Fruit fly (Drosophila melanogaster) whole organism, embryonic: ENCODE results near the gene DNaseII.

Source experiments
- CG13894 ChIP-seq: fragments of 200-800 bp; sonication (Bioruptor generic); optimal IDR thresholded peaks from 3 replicates; lab custom pipeline; 2018; ENCODE audit warnings: missing biosample characterization, mild to moderate bottlenecking, missing genetic modification characterization, moderate library complexity
- CG14050 ChIP-seq: fragments of 200-800 bp; sonication (Bioruptor generic); IDR thresholded peaks from 3 replicates; pipeline ENCODE4 v1.3.6; 2022; ENCODE audit warnings: missing biosample characterization, missing genetic modification characterization
- CG14710 ChIP-seq: fragments of 200-800 bp; sonication (Bioruptor generic); optimal IDR thresholded peaks from 3 replicates; lab custom pipeline; 2019; ENCODE audit warnings: missing biosample characterization, mild to moderate bottlenecking, missing genetic modification characterization, moderate library complexity
- CG1603 ChIP-seq: fragments of 200-800 bp; sonication (Bioruptor generic); optimal IDR thresholded peaks from 2 replicates; lab custom pipeline; 2019; ENCODE audit warnings: missing biosample characterization, mild to moderate bottlenecking, missing genetic modification characterization, moderate library complexity
- CG17359 ChIP-seq: fragments of 200-800 bp; sonication (Bioruptor generic); optimal IDR thresholded peaks from 3 replicates; lab custom pipeline; 2018; ENCODE audit warnings: missing biosample characterization, mild to moderate bottlenecking, missing genetic modification characterization, moderate library complexity
- CG18764 ChIP-seq: fragments of 200-800 bp; sonication (Bioruptor generic); optimal IDR thresholded peaks from 3 replicates; lab custom pipeline; 2016; ENCODE audit warnings: missing biosample characterization, missing genetic modification characterization
- CG2120 ChIP-seq: fragments of 200-800 bp; sonication (Bioruptor generic); optimal IDR thresholded peaks from 3 replicates; lab custom pipeline; 2016; ENCODE audit warnings: missing biosample characterization, missing genetic modification characterization
- CG2678 ChIP-seq: fragments of 200-800 bp; sonication (Bioruptor generic); optimal IDR thresholded peaks from 3 replicates; lab custom pipeline; 2019; ENCODE audit warnings: missing biosample characterization, mild to moderate bottlenecking, missing genetic modification characterization, moderate library complexity
- CG30403 ChIP-seq: fragments of 200-800 bp; sonication (Bioruptor generic); optimal IDR thresholded peaks from 3 replicates; lab custom pipeline; 2016; ENCODE audit warnings: missing biosample characterization, missing genetic modification characterization
- CG31441 ChIP-seq: fragments of 200-800 bp; sonication (Bioruptor generic); IDR thresholded peaks from 2 replicates; pipeline ENCODE4 v1.3.6; 2022; ENCODE audit warnings: missing biosample characterization, missing genetic modification characterization
- CG33213 ChIP-seq: fragments of 200-800 bp; sonication (Bioruptor generic); optimal IDR thresholded peaks from 3 replicates; lab custom pipeline; 2016; ENCODE audit warnings: missing biosample characterization, missing genetic modification characterization
- CG4424 ChIP-seq: fragments of 200-800 bp; sonication (Bioruptor generic); optimal IDR thresholded peaks from 3 replicates; lab custom pipeline; 2016; ENCODE audit warnings: missing biosample characterization, missing genetic modification characterization
- CG5180 ChIP-seq: fragments of 200-800 bp; sonication (Bioruptor generic); optimal IDR thresholded peaks from 3 replicates; lab custom pipeline; 2017; ENCODE audit warnings: missing biosample characterization, missing genetic modification characterization, mild to moderate bottlenecking, moderate library complexity, missing genetic modification reagents
- CG6689 ChIP-seq: fragments of 200-800 bp; sonication (Bioruptor generic); IDR thresholded peaks from 2 replicates; pipeline ENCODE4 v1.3.6; 2022; ENCODE audit warnings: missing biosample characterization, missing genetic modification characterization
- CG6813 ChIP-seq: fragments of 200-800 bp; sonication (Bioruptor generic); optimal IDR thresholded peaks from 2 replicates; lab custom pipeline; 2017; ENCODE audit warnings: missing biosample characterization, missing genetic modification characterization, mild to moderate bottlenecking, moderate library complexity, missing genetic modification reagents
- CG8944 ChIP-seq: fragments of 200-800 bp; sonication (Bioruptor generic); optimal IDR thresholded peaks from 3 replicates; lab custom pipeline; 2016; ENCODE audit warnings: missing biosample characterization, missing genetic modification characterization
- CG9609 ChIP-seq: fragments of 200-800 bp; sonication (Bioruptor generic); optimal IDR thresholded peaks from 3 replicates; lab custom pipeline; 2016; ENCODE audit warnings: missing biosample characterization, missing genetic modification characterization
- CHES-1-like ChIP-seq: fragments of 200-800 bp; sonication (Bioruptor generic); optimal IDR thresholded peaks from 2 replicates; lab custom pipeline; 2016; ENCODE audit warnings: missing biosample characterization, missing genetic modification characterization
- Dbx ChIP-seq: fragments of 200-800 bp; sonication (Bioruptor generic); IDR thresholded peaks from 3 replicates; pipeline ENCODE4 v1.3.6; 2022; ENCODE audit warnings: missing biosample characterization, missing genetic modification characterization
- E2f2 ChIP-seq: fragments of 200-800 bp; sonication (Bioruptor generic); IDR thresholded peaks from 2 replicates; pipeline ENCODE4 v1.3.6; 2022; ENCODE audit warnings: missing biosample characterization, missing genetic modification characterization
- Gug ChIP-seq: fragments of 200-800 bp; sonication (Bioruptor generic); IDR thresholded peaks from 4 replicates; pipeline ENCODE4 v1.3.6; 2022; ENCODE audit warnings: missing biosample characterization, missing genetic modification characterization
- HLH3B ChIP-seq: fragments of 200-800 bp; sonication (Bioruptor generic); IDR thresholded peaks from 2 replicates; pipeline ENCODE4 v1.3.6; 2022; ENCODE audit warnings: missing biosample characterization, missing genetic modification characterization
- Kr ChIP-seq: fragments of 200-800 bp; sonication (Bioruptor generic); optimal IDR thresholded peaks from 2 replicates; lab custom pipeline; 2017; ENCODE audit warnings: missing biosample characterization, mild to moderate bottlenecking, missing genetic modification characterization
- NC2β ChIP-seq: fragments of 200-800 bp; sonication (Bioruptor generic); optimal IDR thresholded peaks from 2 replicates; lab custom pipeline; 2016; ENCODE audit warnings: missing biosample characterization, missing genetic modification characterization
- Nf-YA ChIP-seq: fragments of 200-800 bp; sonication (Bioruptor generic); IDR thresholded peaks from 2 replicates; pipeline ENCODE4 v1.3.6; 2022; ENCODE audit warnings: missing biosample characterization, missing genetic modification characterization
- Oli ChIP-seq: fragments of 200-800 bp; sonication (Bioruptor generic); optimal IDR thresholded peaks from 2 replicates; lab custom pipeline; 2018; ENCODE audit warnings: missing biosample characterization, mild to moderate bottlenecking, missing genetic modification characterization, moderate library complexity
- Opbp ChIP-seq: fragments of 200-800 bp; sonication (Bioruptor generic); IDR thresholded peaks from 3 replicates; pipeline ENCODE4 v1.3.6; 2022; ENCODE audit warnings: missing biosample characterization, missing genetic modification characterization; ENCODE audit not compliant: partially characterized antibody
- Rfx ChIP-seq: fragments of 200-800 bp; sonication (Bioruptor generic); IDR thresholded peaks from 2 replicates; pipeline ENCODE4 v1.3.6; 2022; ENCODE audit warnings: missing biosample characterization, missing genetic modification characterization
- Sox102F ChIP-seq: fragments of 200-800 bp; sonication (Bioruptor generic); optimal IDR thresholded peaks from 2 replicates; lab custom pipeline; 2018; ENCODE audit warnings: missing biosample characterization, mild to moderate bottlenecking, missing genetic modification characterization, moderate library complexity
- Spps ChIP-seq: fragments of 200-800 bp; sonication (Bioruptor generic); optimal IDR thresholded peaks from 2 replicates; lab custom pipeline; 2018; ENCODE audit warnings: missing biosample characterization, mild to moderate bottlenecking, missing genetic modification characterization
- Sry-β ChIP-seq: fragments of 200-800 bp; sonication (Bioruptor generic); optimal IDR thresholded peaks from 2 replicates; lab custom pipeline; 2018; ENCODE audit warnings: missing biosample characterization, mild to moderate bottlenecking, missing genetic modification characterization, moderate library complexity
- TFAM ChIP-seq: fragments of 200-800 bp; sonication (Bioruptor generic); optimal IDR thresholded peaks from 2 replicates; lab custom pipeline; 2017; ENCODE audit warnings: missing biosample characterization, missing genetic modification characterization, inconsistent platforms
- ab ChIP-seq: fragments of 200-800 bp; sonication (Bioruptor generic); optimal IDR thresholded peaks from 2 replicates; lab custom pipeline; 2016; ENCODE audit warnings: missing biosample characterization, missing genetic modification characterization
- al ChIP-seq: fragments of 200-800 bp; sonication (Bioruptor generic); IDR thresholded peaks from 2 replicates; pipeline ENCODE4 v1.3.6; 2022; ENCODE audit warnings: missing biosample characterization, missing genetic modification characterization
- ase ChIP-seq: fragments of 200-800 bp; sonication (Bioruptor generic); IDR thresholded peaks from 3 replicates; pipeline ENCODE4 v1.3.6; 2022; ENCODE audit warnings: missing biosample characterization, missing genetic modification characterization
- danr ChIP-seq: fragments of 200-800 bp; sonication (Bioruptor generic); IDR thresholded peaks from 2 replicates; pipeline ENCODE4 v1.3.6; 2022; ENCODE audit warnings: missing biosample characterization, missing genetic modification characterization
- dati ChIP-seq: fragments of 200-800 bp; sonication (Bioruptor generic); IDR thresholded peaks from 2 replicates; pipeline ENCODE4 v1.3.6; 2022; ENCODE audit warnings: missing biosample characterization, missing genetic modification characterization
- dysf ChIP-seq: fragments of 200-800 bp; sonication (Bioruptor generic); IDR thresholded peaks from 3 replicates; pipeline ENCODE4 v1.3.6; 2022; ENCODE audit warnings: missing biosample characterization, missing genetic modification characterization
- fu2 ChIP-seq: fragments of 200-800 bp; sonication (Bioruptor generic); optimal IDR thresholded peaks from 2 replicates; lab custom pipeline; 2016; ENCODE audit warnings: missing biosample characterization, missing genetic modification characterization
- grn ChIP-seq: fragments of 200-800 bp; sonication (Bioruptor generic); optimal IDR thresholded peaks from 3 replicates; lab custom pipeline; 2017; ENCODE audit warnings: missing biosample characterization, missing genetic modification characterization
- gsb-n ChIP-seq: fragments of 200-800 bp; sonication (Bioruptor generic); optimal IDR thresholded peaks from 3 replicates; lab custom pipeline; 2018; ENCODE audit warnings: missing biosample characterization, mild to moderate bottlenecking, missing genetic modification characterization
- hth ChIP-seq: fragments of >200 bp; optimal IDR thresholded peaks from 2 replicates; lab custom pipeline; 2017; ENCODE audit warnings: inconsistent platforms
- kah ChIP-seq: fragments of 200-800 bp; sonication (Bioruptor generic); optimal IDR thresholded peaks from 2 replicates; lab custom pipeline; 2018; ENCODE audit warnings: missing biosample characterization, mild to moderate bottlenecking, missing genetic modification characterization
- odd ChIP-seq: fragments of 200-800 bp; sonication (Bioruptor generic); optimal IDR thresholded peaks from 2 replicates; lab custom pipeline; 2017; ENCODE audit warnings: missing biosample characterization, mild to moderate bottlenecking, missing genetic modification characterization
- pita ChIP-seq: fragments of 200-800 bp; sonication (Bioruptor generic); optimal IDR thresholded peaks from 2 replicates; lab custom pipeline; 2017; ENCODE audit warnings: missing biosample characterization, mild to moderate bottlenecking, missing genetic modification characterization
- pzg ChIP-seq: fragments of 200-800 bp; sonication (Bioruptor generic); optimal IDR thresholded peaks from 3 replicates; lab custom pipeline; 2018; ENCODE audit warnings: missing biosample characterization, mild to moderate bottlenecking, missing genetic modification characterization, moderate library complexity
- rib ChIP-seq: fragments of 200-800 bp; sonication (Bioruptor generic); IDR thresholded peaks from 2 replicates; pipeline ENCODE4 v1.3.6; 2022; ENCODE audit warnings: missing biosample characterization, missing genetic modification characterization
- sc ChIP-seq, 3 experiments: fragments of >200 bp in 2 of 3; fragments of 200-800 bp in 1 of 3; sonication (Bioruptor generic) in 1 of 3; optimal IDR thresholded peaks; 2 replicates in 2 of 3; 3 replicates in 1 of 3; lab custom pipeline; 2017; ENCODE audit warnings: mild to moderate bottlenecking in 1 of 3, missing biosample characterization in 1 of 3, missing genetic modification characterization in 1 of 3, missing genetic modification reagents in 1 of 3
- sug ChIP-seq: fragments of 200-800 bp; optimal IDR thresholded peaks from 2 replicates; lab custom pipeline; 2019; ENCODE audit warnings: missing biosample characterization, mild to moderate bottlenecking, missing genetic modification characterization, moderate library complexity
- toy ChIP-seq: fragments of 200-800 bp; sonication (Bioruptor generic); IDR thresholded peaks from 2 replicates; pipeline ENCODE4 v1.3.6; 2022; ENCODE audit warnings: missing biosample characterization, missing genetic modification characterization

The DNaseII gene

DNA sequence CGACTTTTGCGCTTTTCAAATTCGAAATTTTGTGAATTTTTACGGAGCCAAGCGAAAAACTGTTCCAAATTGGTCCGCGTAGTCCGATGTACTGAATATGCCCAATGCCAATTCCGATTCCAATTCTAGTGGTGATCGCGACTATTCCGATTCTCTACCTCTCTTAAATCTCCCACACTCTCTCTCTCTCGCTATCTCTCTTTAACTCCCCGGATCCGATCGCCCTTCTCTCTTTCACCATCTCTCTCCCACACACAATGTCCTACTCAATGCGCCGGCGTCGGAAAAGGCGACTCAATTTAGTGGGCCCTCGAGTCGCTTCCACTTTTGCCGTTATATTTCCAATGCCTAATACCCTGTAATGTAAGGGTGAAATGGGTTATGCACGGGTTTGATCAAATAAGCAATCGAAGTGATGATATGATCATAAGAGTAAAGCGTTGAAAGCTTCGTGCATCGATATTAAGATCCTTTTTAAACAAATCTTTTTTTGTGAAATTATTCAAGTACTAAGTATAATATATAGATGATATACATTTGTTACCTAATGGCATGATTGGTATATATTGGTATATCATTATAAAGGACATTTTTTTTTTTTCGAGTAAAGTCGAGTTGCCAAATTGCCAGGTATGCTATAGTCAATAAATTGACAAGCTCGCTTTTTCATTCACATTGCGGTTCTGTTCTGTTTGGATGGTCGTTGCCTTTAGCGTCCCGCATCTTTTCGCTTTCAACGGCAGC is 30.3 kb downstream of the DNaseII start (continued):
- peak; percentile 20 for TF ChIP-seq CG5180 (GFP tag; lab: Kevin White, UChicago)
- no peak for TF ChIP-seq Sry-β (GFP tag; lab: Kevin White, UChicago)
- TF ChIP-seq CG9609 (GFP tag; lab: Kevin White, UChicago) = no peak
- no peak for TF ChIP-seq HLH3B (GFP tag; lab: Robert Waterston, UW)
- no peak for TF ChIP-seq Nf-YA (GFP tag; lab: Robert Waterston, UW)
- TF ChIP-seq CG18764 (GFP tag; lab: Kevin White, UChicago) = peak; percentile 38
- peak; percentile 84 for TF ChIP-seq Oli (tag; lab: Kevin White, UChicago)
- TF ChIP-seq Rfx (GFP tag; lab: Robert Waterston, UW) = peak; percentile 52; the same call in 1 of the 2 replicates
- no peak for TF ChIP-seq sc (optimal IDR thresholded peaks at IDR 0.05; lab: Kevin White, UChicago)
- peak; percentile 74 for TF ChIP-seq sc (GFP tag; optimal IDR thresholded peaks at IDR 0.05; lab: Kevin White, UChicago)
- peak; percentile 59 for TF ChIP-seq CG6689 (GFP tag; lab: Robert Waterston, UW)
- TF ChIP-seq CG17359 (tag; lab: Kevin White, UChicago) = peak; percentile 78
- no peak for TF ChIP-seq TFAM
- TF ChIP-seq dati (GFP tag; lab: Robert Waterston, UW) = 0 out of 2 replicates have a peak, but pooled peaks have one; percentile 8
- TF ChIP-seq CG8944 (GFP tag; lab: Kevin White, UChicago) = no peak
- TF ChIP-seq danr (GFP tag; lab: Robert Waterston, UW) = no peak
- no peak for TF ChIP-seq pzg (GFP tag; lab: Kevin White, UChicago)
- peak; percentile 82 for TF ChIP-seq CG31441 (GFP tag; lab: Robert Waterston, UW)
- TF ChIP-seq kah (GFP tag; lab: Kevin White, UChicago) = no peak
- peak; percentile 75 for TF ChIP-seq CG4424 (GFP tag; lab: Kevin White, UChicago)
- TF ChIP-seq hth (lab: Kevin White, UChicago) = no peak
- no peak for TF ChIP-seq Kr
- no peak for TF ChIP-seq grn
- TF ChIP-seq toy (GFP tag; lab: Robert Waterston, UW) = no peak
- TF ChIP-seq CG2678 (tag; lab: Kevin White, UChicago) = peak; percentile 84
- peak; percentile 65 for TF ChIP-seq CG14710 (tag; lab: Kevin White, UChicago)
- no peak for TF ChIP-seq E2f2 (GFP tag; lab: Robert Waterston, UW)
- no peak for TF ChIP-seq fu2 (GFP tag; lab: Kevin White, UChicago)
- peak; percentile 66 for TF ChIP-seq CG2120 (GFP tag; lab: Kevin White, UChicago)
- no peak for TF ChIP-seq CG14050 (GFP tag; lab: Robert Waterston, UW)
- no peak for TF ChIP-seq CG13894 (tag; lab: Kevin White, UChicago)
- 0 out of 2 replicates have a peak, but pooled peaks have one; percentile 41 for TF ChIP-seq rib
- no peak for TF ChIP-seq al (GFP tag; lab: Robert Waterston, UW)
- TF ChIP-seq Sox102F (GFP tag; lab: Kevin White, UChicago) = peak; percentile 71
- TF ChIP-seq Spps (tag; lab: Kevin White, UChicago) = peak; percentile 31
- TF ChIP-seq Dbx (GFP tag; lab: Robert Waterston, UW) = no peak
- TF ChIP-seq gsb-n (tag; lab: Kevin White, UChicago) = peak; percentile 56
- TF ChIP-seq ab (GFP tag; lab: Kevin White, UChicago) = no peak
- peak; percentile 15 for TF ChIP-seq CG33213 (GFP tag; lab: Kevin White, UChicago)
- peak; percentile 68 for TF ChIP-seq dysf (GFP tag; lab: Robert Waterston, UW)
- TF ChIP-seq sug (tag; lab: Kevin White, UChicago) = peak; percentile 24
- TF ChIP-seq CG30403 = peak; percentile 83
- TF ChIP-seq Opbp = no peak
- no peak for TF ChIP-seq ase (GFP tag; lab: Robert Waterston, UW)
- TF ChIP-seq CG6813 = peak; percentile 39
- TF ChIP-seq CG1603 (tag; lab: Kevin White, UChicago) = peak; percentile 42
- peak; percentile 59 for TF ChIP-seq odd (GFP tag; lab: Kevin White, UChicago)
- TF ChIP-seq CHES-1-like (GFP tag; lab: Kevin White, UChicago) = no peak
- TF ChIP-seq pita (GFP tag; lab: Kevin White, UChicago) = no peak
- TF ChIP-seq Gug (GFP tag; lab: Robert Waterston, UW) = peak; percentile 6; the same call in 1 of the 4 replicates
- TF ChIP-seq NC2β (GFP tag; lab: Kevin White, UChicago) = peak; percentile 2
